Worm (Caenorhabditis elegans) whole organism, L2 larva: Measurements from ENCODE around the gene lact-4.
A peak's percentile ranks its signal among the peaks of the same experiment; 100 is the strongest.

ENCODE experiments used
- C34F6.9 ChIP-seq: fragments of 150-350 bp; optimal IDR thresholded peaks from 2 replicates; lab custom pipeline; 2014; ENCODE audit warnings: missing biosample characterization, missing genetic modification characterization
- F13H6.1 ChIP-seq: sonication (generic microtip); optimal IDR thresholded peaks from 2 replicates; lab custom pipeline; 2016; ENCODE audit warnings: missing genetic modification characterization, missing compliant biosample characterization
- ZK546.5 ChIP-seq: sonication (generic microtip); optimal IDR thresholded peaks from 2 replicates; lab custom pipeline; 2017; ENCODE audit warnings: missing biosample characterization, missing genetic modification characterization
- alr-1 ChIP-seq: fragments of 150-350 bp; optimal IDR thresholded peaks from 2 replicates; lab custom pipeline; 2014; ENCODE audit warnings: missing biosample characterization, missing genetic modification characterization
- ama-1 ChIP-seq: fragments of 150-350 bp; optimal IDR thresholded peaks from 2 replicates; lab custom pipeline; 2018; ENCODE audit warnings: inconsistent platforms
- blmp-1 ChIP-seq: sonication (generic microtip); optimal IDR thresholded peaks from 2 replicates; lab custom pipeline; 2017; ENCODE audit warnings: missing genetic modification characterization, mild to moderate bottlenecking, missing compliant biosample characterization, antibody characterized with exemption, moderate library complexity; ENCODE audit not compliant: insufficient read depth
- ceh-16 ChIP-seq: fragments of 150-350 bp; optimal IDR thresholded peaks from 2 replicates; lab custom pipeline; 2014; ENCODE audit warnings: missing biosample characterization, missing genetic modification characterization
- ceh-82 ChIP-seq: fragments of 150-350 bp; optimal IDR thresholded peaks from 2 replicates; lab custom pipeline; 2014; ENCODE audit warnings: missing biosample characterization, missing genetic modification characterization
- crh-2 ChIP-seq: sonication (generic microtip); optimal IDR thresholded peaks from 2 replicates; lab custom pipeline; 2017; ENCODE audit warnings: missing biosample characterization, missing genetic modification characterization
- fos-1 ChIP-seq: fragments of 150-350 bp; optimal IDR thresholded peaks from 2 replicates; lab custom pipeline; 2014; ENCODE audit warnings: missing biosample characterization, missing genetic modification characterization
- gmeb-1 ChIP-seq: fragments of 150-350 bp; optimal IDR thresholded peaks from 2 replicates; lab custom pipeline; 2014; ENCODE audit warnings: missing biosample characterization, missing genetic modification characterization
- lin-11 ChIP-seq: fragments of 150-350 bp; sonication (generic microtip); optimal IDR thresholded peaks from 2 replicates; lab custom pipeline; 2014; ENCODE audit warnings: missing biosample characterization, missing genetic modification characterization, inconsistent platforms, mixed read lengths
- lin-39 ChIP-seq: fragments of 150-350 bp; optimal IDR thresholded peaks from 2 replicates; lab custom pipeline; 2014; ENCODE audit warnings: missing biosample characterization, missing genetic modification reagents, missing genetic modification characterization
- lsy-2 ChIP-seq, 2 experiments: fragments of 150-350 bp in 1 of 2; sonication (generic microtip) in 1 of 2; optimal IDR thresholded peaks; 2 replicates each; lab custom pipeline; 2014 to 2017; ENCODE audit warnings: missing biosample characterization in 2 of 2, missing genetic modification characterization in 2 of 2
- mab-5 ChIP-seq: fragments of 150-350 bp; optimal IDR thresholded peaks from 2 replicates; lab custom pipeline; 2014; ENCODE audit warnings: missing biosample characterization, missing genetic modification characterization
- mbf-1 ChIP-seq: sonication (generic microtip); optimal IDR thresholded peaks from 2 replicates; lab custom pipeline; 2017; ENCODE audit warnings: missing biosample characterization, missing genetic modification characterization
- mdl-1 ChIP-seq, 2 experiments: fragments of 150-350 bp in 1 of 2; sonication (generic microtip) in 1 of 2; optimal IDR thresholded peaks; 2 replicates each; lab custom pipeline; 2017; ENCODE audit warnings: missing biosample characterization in 2 of 2, missing genetic modification characterization in 2 of 2
- nhr-10 ChIP-seq: sonication (generic microtip); optimal IDR thresholded peaks from 2 replicates; lab custom pipeline; 2017; ENCODE audit warnings: missing biosample characterization, missing genetic modification characterization
- nhr-11 ChIP-seq: fragments of 150-350 bp; optimal IDR thresholded peaks from 2 replicates; lab custom pipeline; 2014; ENCODE audit warnings: missing biosample characterization, missing genetic modification characterization
- nhr-129 ChIP-seq: fragments of 150-350 bp; optimal IDR thresholded peaks from 2 replicates; lab custom pipeline; 2014; ENCODE audit warnings: missing biosample characterization, missing genetic modification characterization
- nhr-21 ChIP-seq: fragments of 150-350 bp; optimal IDR thresholded peaks from 2 replicates; lab custom pipeline; 2014; ENCODE audit warnings: missing biosample characterization, missing genetic modification characterization
- nhr-23 ChIP-seq: fragments of 150-350 bp; optimal IDR thresholded peaks from 2 replicates; lab custom pipeline; 2014; ENCODE audit warnings: missing biosample characterization, missing genetic modification reagents, missing genetic modification characterization
- nhr-25 ChIP-seq: fragments of 150-350 bp; sonication (generic microtip); optimal IDR thresholded peaks from 3 replicates; lab custom pipeline; 2014; ENCODE audit warnings: missing biosample characterization, missing genetic modification characterization
- nhr-6 ChIP-seq: fragments of 150-350 bp; optimal IDR thresholded peaks from 2 replicates; lab custom pipeline; 2014; ENCODE audit warnings: missing biosample characterization, missing genetic modification characterization
- peb-1 ChIP-seq: fragments of 150-350 bp; optimal IDR thresholded peaks from 2 replicates; lab custom pipeline; 2014; ENCODE audit warnings: missing biosample characterization, missing genetic modification characterization
- skn-1 ChIP-seq: sonication (generic microtip); optimal IDR thresholded peaks from 2 replicates; lab custom pipeline; 2017; ENCODE audit warnings: missing biosample characterization, missing genetic modification characterization
- sma-9 ChIP-seq, 2 experiments: fragments of 150-350 bp in 1 of 2; sonication (generic microtip) in 1 of 2; optimal IDR thresholded peaks; 2 replicates each; lab custom pipeline; 2014 to 2016; ENCODE audit warnings: missing genetic modification characterization in 2 of 2, mild to moderate bottlenecking in 1 of 2, missing biosample characterization in 1 of 2, missing compliant biosample characterization in 1 of 2, missing genetic modification reagents in 1 of 2, moderate library complexity in 1 of 2
- unc-39 ChIP-seq: fragments of 150-350 bp; optimal IDR thresholded peaks from 2 replicates; lab custom pipeline; 2014; ENCODE audit warnings: missing biosample characterization, missing genetic modification characterization
- unc-55 ChIP-seq: fragments of 150-350 bp; sonication (generic microtip); optimal IDR thresholded peaks from 3 replicates; lab custom pipeline; 2014; ENCODE audit warnings: missing biosample characterization, missing genetic modification reagents, missing genetic modification characterization
- ztf-1 ChIP-seq: fragments of 200-800 bp; sonication (Bioruptor generic); conservative IDR thresholded peaks from 2 replicates; pipeline ENCODE4 v1.3.6; 2022; ENCODE audit warnings: missing genetic modification characterization, missing compliant biosample characterization
- ztf-4 ChIP-seq: fragments of 150-350 bp; optimal IDR thresholded peaks from 2 replicates; lab custom pipeline; 2014; ENCODE audit warnings: missing biosample characterization, missing genetic modification characterization

Gene lact-4

ce11 chrII:8471139-8471538 lies 9.1 kb downstream of the lact-4 start, which contains the start of gene M05D6.8:
Gene M05D6.8 (minus strand): TSS chrII:8471239.
- TF ChIP-seq ztf-1 (GFP tag; lab: Robert Waterston, UW) (no peak), nhr-11 (no peak), blmp-1 (no peak), peb-1 (tag; lab: Kevin White, UChicago) (no peak), alr-1 (no peak), nhr-25 (no peak)
- TF ChIP-seq, all 48 proteins: peak for 0

- no peak for TF ChIP-seq ZK546.5 (tag; lab: Kevin White, UChicago)
- no peak for TF ChIP-seq nhr-21 (tag; lab: Kevin White, UChicago)
- no peak for TF ChIP-seq nhr-6 (tag; lab: Kevin White, UChicago)
- TF ChIP-seq ztf-1 (GFP tag; lab: Robert Waterston, UW) = no peak
- TF ChIP-seq ceh-82 = no peak
- no peak for TF ChIP-seq ztf-4
- TF ChIP-seq fos-1 = no peak
- TF ChIP-seq ceh-16 (tag; lab: Kevin White, UChicago) = no peak
These were observed 12.5 kb downstream of the lact-4 start, which contains the start of gene M05D6.2 for ce11 chrII:8467809-8468208. Gene M05D6.2 (plus strand): TSS chrII:8468109.

ce11 chrII:8466874-8467273 lies 13.4 kb downstream of the lact-4 start, which contains the start of gene F22B5.10:
Gene F22B5.10 (plus strand): TSS chrII:8467174.
- TF ChIP-seq ceh-16 (tag; lab: Kevin White, UChicago) (no peak), gmeb-1 (tag; lab: Kevin White, UChicago) (no peak), nhr-10 (no peak), lsy-2 (tag; optimal IDR thresholded peaks at IDR 0.05; lab: Kevin White, UChicago) (no peak), mab-5 (no peak), lin-11 (tag; lab: Kevin White, UChicago) (no peak), skn-1 (tag; lab: Kevin White, UChicago) (no peak), crh-2 (no peak), ztf-4 (no peak)

- TF ChIP-seq mdl-1 (tag; optimal IDR thresholded peaks at IDR 0.05; lab: Kevin White, UChicago) (no peak), nhr-11 (no peak), unc-39 (tag; lab: Kevin White, UChicago) (no peak), unc-55 (GFP tag; lab: Kevin White, UChicago) (no peak), skn-1 (tag; lab: Kevin White, UChicago) (no peak), sma-9 (GFP tag; optimal IDR thresholded peaks at IDR 0.05; lab: Kevin White, UChicago) (no peak), sma-9 (tag; optimal IDR thresholded peaks at IDR 0.05; lab: Kevin White, UChicago) (no peak), ceh-16 (tag; lab: Kevin White, UChicago) (no peak), F13H6.1 (tag; lab: Kevin White, UChicago) (no peak), mab-5 (no peak), C34F6.9 (tag; lab: Kevin White, UChicago) (peak; percentile 39), lin-39 (tag; lab: Kevin White, UChicago) (no peak), ama-1 (lab: Kevin White, UChicago) (peak; percentile 26), ztf-4 (no peak), lsy-2 (tag; optimal IDR thresholded peaks at IDR 0.05; lab: Kevin White, UChicago) (peak in 1 of 2 experiments; percentile 49), nhr-6 (tag; lab: Kevin White, UChicago) (no peak), nhr-23 (tag; lab: Kevin White, UChicago) (no peak)
- TF ChIP-seq, all 48 proteins: peak for 3
These were observed 15.8 kb downstream of the lact-4 start, which contains the start of gene fars-3 for ce11 chrII:8464448-8464898. Gene fars-3 (plus strand): TSS chrII:8464848.

- TF ChIP-seq nhr-129 (tag; lab: Kevin White, UChicago) (peak; percentile 26), lsy-2 (tag; optimal IDR thresholded peaks at IDR 0.05; lab: Kevin White, UChicago) (peak in 1 of 2 experiments; percentile 29), lin-39 (tag; lab: Kevin White, UChicago) (no peak), mbf-1 (tag; lab: Kevin White, UChicago) (no peak), C34F6.9 (tag; lab: Kevin White, UChicago) (peak; percentile 63), ZK546.5 (tag; lab: Kevin White, UChicago) (no peak), blmp-1 (no peak), unc-55 (GFP tag; lab: Kevin White, UChicago) (peak; percentile 30)
These were observed 22.8 kb downstream of the lact-4 start, which contains the start of gene zyg-9 for ce11 chrII:8457438-8457837. Gene zyg-9 (plus strand): TSS chrII:8457818.
